Fruit fly (Drosophila melanogaster): ENCODE measurements around the gene Xrcc2.

Gene Xrcc2

DNA sequence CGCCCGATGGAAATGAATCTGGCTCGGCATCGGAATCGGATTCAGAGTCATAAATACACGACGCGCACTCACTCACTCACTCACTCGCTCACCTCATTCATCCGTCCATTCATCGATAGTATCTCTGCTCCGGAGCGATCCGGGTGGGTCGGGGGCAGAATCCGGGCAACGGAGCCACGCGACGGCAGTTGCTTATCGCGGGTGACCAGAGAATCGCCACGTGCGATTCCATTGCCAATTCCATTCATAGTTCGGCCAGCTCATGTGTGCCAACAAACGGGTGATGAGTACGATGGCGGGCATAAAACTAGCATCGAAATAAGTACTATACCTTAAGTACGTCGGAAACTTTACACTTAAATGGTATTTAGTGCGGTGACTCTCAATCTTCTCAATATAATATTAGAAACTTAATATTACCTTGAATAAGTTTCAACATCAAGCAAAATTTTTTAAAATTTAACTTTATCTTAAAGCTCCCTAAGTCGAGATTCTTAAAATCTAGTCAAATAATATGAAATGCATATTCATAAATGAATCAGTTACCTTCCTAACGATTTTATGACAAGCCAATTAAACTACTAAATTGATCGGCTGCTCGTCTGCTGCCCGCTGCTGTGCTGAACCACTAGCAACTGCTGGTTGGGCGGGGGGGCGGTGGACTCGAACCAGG lies 24.8 kb downstream of the Xrcc2 start:
- TF ChIP-seq ro (GFP tag; IDR thresholded peaks at IDR 0.05) (no peak), ATbp (GFP tag; optimal IDR thresholded peaks at IDR 0.05) (peak; percentile 28), Ets65A (GFP tag) (peak; percentile 89), al (GFP tag; IDR thresholded peaks at IDR 0.05) (no peak), sqz (GFP tag; optimal IDR thresholded peaks at IDR 0.05) (peak; percentile 29), CG31224 (GFP tag; IDR thresholded peaks at IDR 0.05) (no peak), trh (GFP tag; optimal IDR thresholded peaks at IDR 0.05) (no peak), CG3281 (GFP tag; optimal IDR thresholded peaks at IDR 0.05) (peak; percentile 53), CG17829 (tag; optimal IDR thresholded peaks at IDR 0.05) (peak; percentile 59), HHEX (GFP tag; optimal IDR thresholded peaks at IDR 0.05) (peak; percentile 29), dpn (GFP tag; optimal IDR thresholded peaks at IDR 0.05) (no peak), CG6654 (GFP tag; optimal IDR thresholded peaks at IDR 0.05) (peak; percentile 5), grau (tag; optimal IDR thresholded peaks at IDR 0.05) (peak; percentile 47), Eip74EF (GFP tag; optimal IDR thresholded peaks at IDR 0.05) (peak in 1 of 2 experiments; percentile 5), CG12104 (GFP tag; optimal IDR thresholded peaks at IDR 0.05) (peak; percentile 35), ewg (GFP tag; optimal IDR thresholded peaks at IDR 0.05) (peak; percentile 4), gfzf (GFP tag; optimal IDR thresholded peaks at IDR 0.05) (no peak), crc (GFP tag; optimal IDR thresholded peaks at IDR 0.05) (no peak), Taf1 (GFP tag; IDR thresholded peaks at IDR 0.05) (no peak), CG1529 (GFP tag; optimal IDR thresholded peaks at IDR 0.05) (no peak), CG10209 (GFP tag; optimal IDR thresholded peaks at IDR 0.05) (peak; percentile 52), Asciz (GFP tag; optimal IDR thresholded peaks at IDR 0.05) (peak; percentile 55), CG1832 (GFP tag; optimal IDR thresholded peaks at IDR 0.05) (no peak), sna (GFP tag; IDR thresholded peaks at IDR 0.05; ENCODE audit: partially characterized antibody) (no peak), CG16815 (GFP tag; optimal IDR thresholded peaks at IDR 0.05) (peak; percentile 18), Hey (tag; optimal IDR thresholded peaks at IDR 0.05) (peak; percentile 65), CG6272 (GFP tag; IDR thresholded peaks at IDR 0.05) (no peak), Nf-YC (tag; optimal IDR thresholded peaks at IDR 0.05) (no peak), cg (GFP tag; optimal IDR thresholded peaks at IDR 0.05) (no peak), CG10267 (tag; optimal IDR thresholded peaks at IDR 0.05) (peak; percentile 62), CG4328 (GFP tag; optimal IDR thresholded peaks at IDR 0.05) (no peak), D19A (tag; optimal IDR thresholded peaks at IDR 0.05) (peak; percentile 59), bcd (GFP tag; optimal IDR thresholded peaks at IDR 0.05) (peak; percentile 51), CG15514 (GFP tag; optimal IDR thresholded peaks at IDR 0.05) (no peak), dmrt99B (tag; optimal IDR thresholded peaks at IDR 0.05) (peak; percentile 53), CG2712 (tag; optimal IDR thresholded peaks at IDR 0.05) (peak; percentile 77), Fer2 (tag; optimal IDR thresholded peaks at IDR 0.05) (no peak), Hr3 (GFP tag; optimal IDR thresholded peaks at IDR 0.05) (no peak), chm (GFP tag; IDR thresholded peaks at IDR 0.05) (no peak), CG13424 (tag; optimal IDR thresholded peaks at IDR 0.05) (peak; percentile 59), Blimp-1 (GFP tag; optimal IDR thresholded peaks at IDR 0.05) (peak; percentile 59), nerfin-1 (tag; optimal IDR thresholded peaks at IDR 0.05) (no peak), seq (GFP tag; IDR thresholded peaks at IDR 0.05) (no peak), knrl (GFP tag; IDR thresholded peaks at IDR 0.05; ENCODE audit: partially characterized antibody) (no peak), phol (tag; optimal IDR thresholded peaks at IDR 0.05) (peak; percentile 71), ara (GFP tag; IDR thresholded peaks at IDR 0.05) (no peak), gcm (GFP tag; optimal IDR thresholded peaks at IDR 0.05) (peak; percentile 24), Oli (tag; optimal IDR thresholded peaks at IDR 0.05) (peak; percentile 56), Gug (GFP tag; IDR thresholded peaks at IDR 0.05) (no peak)

Measured in whole organism, embryonic.